Fruit fly (Drosophila melanogaster) whole organism, pupa: ENCODE results near the gene tth.

Experiments used
- CG12605 ChIP-seq: fragments of 200-800 bp; sonication (Bioruptor generic); IDR thresholded peaks from 2 replicates; pipeline ENCODE4 v1.3.6; 2022; ENCODE audit warnings: missing biosample characterization, missing genetic modification characterization
- CG15710 ChIP-seq: fragments of 200-800 bp; sonication (Bioruptor generic); optimal IDR thresholded peaks from 2 replicates; lab custom pipeline; 2018; ENCODE audit warnings: missing biosample characterization, mild to moderate bottlenecking, missing genetic modification characterization, moderate library complexity
- CG9948 ChIP-seq: fragments of 200-800 bp; sonication (Bioruptor generic); optimal IDR thresholded peaks from 2 replicates; lab custom pipeline; 2018; ENCODE audit warnings: missing biosample characterization, mild to moderate bottlenecking, missing genetic modification characterization, moderate library complexity
- Ets98B ChIP-seq: fragments of 200-800 bp; sonication (Bioruptor generic); IDR thresholded peaks from 2 replicates; pipeline ENCODE4 v1.3.6; 2022; ENCODE audit warnings: missing biosample characterization, missing genetic modification characterization
- Pif1B ChIP-seq: fragments of 200-800 bp; sonication (Bioruptor generic); optimal IDR thresholded peaks from 3 replicates; lab custom pipeline; 2016; ENCODE audit warnings: missing biosample characterization, missing genetic modification characterization
- Snoo ChIP-seq: fragments of 200-800 bp; sonication (Bioruptor generic); optimal IDR thresholded peaks from 3 replicates; lab custom pipeline; 2017; ENCODE audit warnings: missing biosample characterization, mild to moderate bottlenecking, missing genetic modification characterization, inconsistent platforms
- gl ChIP-seq: fragments of 200-800 bp; sonication (Bioruptor generic); optimal IDR thresholded peaks from 2 replicates; lab custom pipeline; 2018; ENCODE audit warnings: missing biosample characterization, mild to moderate bottlenecking, missing genetic modification characterization

DNA sequence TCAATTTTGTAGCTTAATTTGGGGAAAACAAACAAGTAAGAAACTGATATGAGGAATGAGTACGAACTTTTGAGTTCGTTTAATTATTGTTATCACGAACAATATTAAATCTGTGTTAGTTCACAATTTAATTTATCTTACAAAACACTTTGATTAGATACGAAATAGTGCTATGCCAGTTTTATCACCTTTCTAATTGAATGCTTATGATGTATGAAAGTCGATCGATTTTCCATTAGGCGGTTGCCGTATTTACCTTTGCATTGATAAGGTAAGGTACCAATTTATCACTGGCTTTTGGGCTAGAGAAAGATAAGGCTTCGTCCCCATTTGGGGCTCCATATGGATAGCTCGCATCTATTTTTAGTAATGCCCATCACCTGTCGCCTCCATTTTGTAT lies 37.1 kb downstream of the tth start:
- no peak for TF ChIP-seq CG9948 (tag; lab: Kevin White, UChicago)
- TF ChIP-seq gl (tag; lab: Kevin White, UChicago), result no peak
- TF ChIP-seq Ets98B (GFP tag; lab: Robert Waterston, UW), result no peak
- no peak for TF ChIP-seq Pif1B (GFP tag; lab: Kevin White, UChicago)
- no peak for TF ChIP-seq CG15710 (tag; lab: Kevin White, UChicago)
- TF ChIP-seq CG12605 (GFP tag; lab: Robert Waterston, UW), result no peak
- TF ChIP-seq Snoo (tag; lab: Kevin White, UChicago), result no peak
